Fruit fly (Drosophila melanogaster): ENCODE measurements around the gene CG14892.

The CG14892 gene

DNA sequence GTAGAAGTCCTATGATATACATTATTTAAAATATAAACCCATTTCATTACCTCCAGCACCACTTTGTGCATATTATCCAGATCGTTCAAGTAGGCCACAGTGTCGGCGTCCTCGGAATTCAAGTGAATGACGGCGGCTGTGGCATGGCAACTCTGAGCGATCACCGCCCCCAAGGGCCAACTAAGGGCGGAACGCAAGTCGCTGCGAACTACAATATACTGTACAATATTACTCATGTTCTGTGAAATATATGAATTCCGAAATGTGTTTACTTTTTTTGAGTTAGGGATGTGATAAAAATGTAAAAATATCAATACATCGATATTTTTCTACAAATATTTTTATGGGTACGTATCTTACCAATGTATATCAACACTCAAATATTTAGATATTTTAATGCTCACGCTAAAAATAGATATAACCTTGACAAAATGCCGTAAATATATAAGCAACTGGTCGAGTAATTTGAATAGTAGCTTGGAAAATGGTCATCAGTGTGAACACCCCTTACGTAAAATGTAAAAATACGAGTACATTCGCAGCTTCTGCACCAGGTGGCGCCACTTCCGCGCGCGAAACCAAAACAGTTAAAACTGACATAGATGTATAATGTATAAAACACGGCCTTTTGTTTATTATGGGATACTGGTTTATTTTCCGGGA, 20.6 kb upstream of the CG14892 start, which contains the start of gene CG14903 (continued):
- peak; percentile 69; the same call in 2 of the 3 replicates for TF ChIP-seq CG6791 (GFP tag; IDR thresholded peaks at IDR 0.05; ENCODE audit: partially characterized antibody)
- peak; percentile 74 for TF ChIP-seq nmo (GFP tag; optimal IDR thresholded peaks at IDR 0.05)
- TF ChIP-seq CG2712 (tag; optimal IDR thresholded peaks at IDR 0.05) = peak; percentile 45

DNA sequence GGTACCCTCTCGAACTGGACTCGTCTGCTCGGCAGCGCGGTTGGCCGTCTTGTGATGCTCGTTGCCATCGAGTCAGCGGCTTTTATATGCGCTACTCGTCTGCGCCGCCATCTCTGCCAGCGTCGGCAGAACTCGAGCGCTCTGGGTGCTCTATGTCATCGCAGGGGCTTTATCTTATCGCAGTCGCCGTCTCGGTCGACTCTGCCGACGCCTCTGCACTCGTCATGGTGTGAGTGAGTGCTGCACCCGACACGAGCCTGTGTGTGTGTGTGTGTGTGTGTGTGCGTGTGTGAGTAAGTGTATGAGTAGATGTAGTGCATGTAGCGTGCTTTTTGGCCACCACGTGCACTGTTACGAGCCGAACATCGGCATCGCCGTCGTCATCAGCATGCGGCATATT, 10.6 kb upstream of the CG14892 start, which contains the start of gene Scp2:
Scp2 (minus strand) TSS at position 59 of the 400 bp plus-strand sequence.
- TF ChIP-seq CG12942 (GFP tag; optimal IDR thresholded peaks at IDR 0.05) = no peak
- peak; percentile 57; the same call in 1 of the 2 replicates for TF ChIP-seq Adf1 (GFP tag; IDR thresholded peaks at IDR 0.05)
- peak; percentile 62 for TF ChIP-seq cg (GFP tag; optimal IDR thresholded peaks at IDR 0.05)
- TF ChIP-seq Ets65A (GFP tag) = peak; percentile 56
- TF ChIP-seq CG3407 (GFP tag; optimal IDR thresholded peaks at IDR 0.05) = no peak
- TF ChIP-seq CG10366 (GFP tag; IDR thresholded peaks at IDR 0.05) = no peak
- TF ChIP-seq CG8478 (optimal IDR thresholded peaks at IDR 0.05) = peak; percentile 62
- peak; percentile 64 for TF ChIP-seq Deaf1 (tag; optimal IDR thresholded peaks at IDR 0.05)

DNA sequence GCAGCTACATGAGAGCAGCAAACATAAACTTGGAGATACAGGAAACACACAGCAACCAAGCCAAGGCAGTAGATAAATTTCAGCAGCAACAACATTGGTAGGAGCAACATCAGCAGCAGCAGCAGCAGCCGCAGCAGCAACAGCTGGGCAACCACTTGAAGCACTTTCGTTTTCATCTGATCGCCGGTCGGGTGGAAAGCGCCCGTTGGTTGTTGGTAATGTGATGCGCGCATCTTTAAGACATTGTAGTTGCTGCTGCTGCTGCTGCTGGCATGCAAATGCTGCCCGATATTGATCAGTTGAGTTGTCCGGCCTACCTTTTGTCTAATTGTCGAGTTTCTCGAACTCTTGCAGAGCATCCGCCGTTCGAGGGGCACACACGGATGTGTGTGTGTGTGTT, 2.8 kb upstream of the CG14892 start:
- TF ChIP-seq gt (GFP tag; IDR thresholded peaks at IDR 0.05) (no peak), CG7839 (tag; optimal IDR thresholded peaks at IDR 0.05) (no peak), hb (GFP tag; IDR thresholded peaks at IDR 0.05; ENCODE audit: partially characterized antibody) (no peak), Blimp-1 (GFP tag; optimal IDR thresholded peaks at IDR 0.05) (peak; percentile 80), ara (GFP tag; IDR thresholded peaks at IDR 0.05) (no peak)

DNA sequence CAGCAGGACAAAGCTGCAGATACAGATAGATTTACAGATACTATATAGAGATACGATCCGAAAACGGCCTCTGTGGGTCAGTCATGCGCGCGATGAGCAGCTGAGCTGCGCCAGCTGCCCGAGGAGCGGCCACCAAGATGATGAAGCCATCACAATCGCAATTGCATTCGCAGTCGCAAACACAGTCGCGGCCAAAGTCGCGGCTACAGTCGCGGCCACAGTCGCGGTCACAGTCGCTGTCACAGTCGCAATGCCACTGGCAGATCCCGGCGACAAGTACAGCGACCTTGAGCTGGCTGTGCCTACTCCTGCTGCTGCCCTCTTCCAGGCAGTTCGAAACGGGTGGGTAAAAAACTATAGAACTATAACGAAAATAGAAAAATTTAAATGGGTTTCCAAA, 747 bp downstream of the CG14892 start:
- TF ChIP-seq Sin3A (optimal IDR thresholded peaks at IDR 0.05) (no peak), sd (tag; optimal IDR thresholded peaks at IDR 0.05) (no peak), gsb (GFP tag; IDR thresholded peaks at IDR 0.05) (peak; percentile 14; the same call in 1 of the 2 replicates), h (optimal IDR thresholded peaks at IDR 0.05) (peak; percentile 66), Ets65A (GFP tag) (peak; percentile 36), CG15073 (GFP tag; optimal IDR thresholded peaks at IDR 0.05) (peak; percentile 99), prd (optimal IDR thresholded peaks at IDR 0.05) (no peak), prd (GFP tag; IDR thresholded peaks at IDR 0.05) (0 out of 3 replicates have a peak, but pooled peaks have one; percentile 18)

DNA sequence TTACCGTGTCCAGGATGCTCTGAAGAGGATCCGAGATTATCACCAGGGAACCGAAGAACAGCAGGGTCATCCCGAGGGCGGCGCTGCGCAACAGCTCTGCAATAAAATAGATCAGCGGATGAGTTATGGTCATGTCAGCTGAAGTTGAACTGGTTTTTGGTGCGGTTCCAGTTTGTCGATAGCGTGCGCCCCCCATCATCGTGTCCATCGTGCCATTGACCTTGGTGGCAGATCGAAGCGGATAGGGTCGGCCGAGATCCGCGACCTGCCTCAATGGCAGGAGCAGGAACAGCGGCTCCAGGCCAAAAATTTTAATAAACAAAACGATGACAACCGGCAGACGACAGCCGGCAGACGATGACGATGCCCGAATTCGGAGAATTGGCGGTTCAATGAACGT, 5.4 kb downstream of the CG14892 start:
- no peak for TF ChIP-seq insv (GFP tag; optimal IDR thresholded peaks at IDR 0.05)
- TF ChIP-seq trh (GFP tag; optimal IDR thresholded peaks at IDR 0.05) = no peak
- TF ChIP-seq Nf-YC (tag; optimal IDR thresholded peaks at IDR 0.05) = no peak
- no peak for TF ChIP-seq D19B (GFP tag; optimal IDR thresholded peaks at IDR 0.05)
- TF ChIP-seq CG11456 (GFP tag; IDR thresholded peaks at IDR 0.05) = no peak
- TF ChIP-seq Pdp1 (GFP tag; optimal IDR thresholded peaks at IDR 0.05) = no peak
- TF ChIP-seq danr (GFP tag; IDR thresholded peaks at IDR 0.05) = no peak
- TF ChIP-seq ttk (GFP tag; IDR thresholded peaks at IDR 0.05) = no peak
- no peak for TF ChIP-seq hbn (GFP tag; IDR thresholded peaks at IDR 0.05; ENCODE audit: partially characterized antibody)
- no peak for TF ChIP-seq Opbp (GFP tag; IDR thresholded peaks at IDR 0.05; ENCODE audit: partially characterized antibody)
- TF ChIP-seq CG2712 (tag; optimal IDR thresholded peaks at IDR 0.05) = no peak
- TF ChIP-seq usp (GFP tag; optimal IDR thresholded peaks at IDR 0.05) = no peak
- TF ChIP-seq NC2β (GFP tag; optimal IDR thresholded peaks at IDR 0.05) = no peak
- no peak for TF ChIP-seq D19A (tag; optimal IDR thresholded peaks at IDR 0.05)
- TF ChIP-seq Drgx (GFP tag; IDR thresholded peaks at IDR 0.05) = no peak
